Worm (Caenorhabditis elegans) whole organism, L4 larva: ENCODE data around the gene C50C3.5.

Experiments
- D1046.2 ChIP-seq: fragments of 200-800 bp; sonication (Bioruptor generic); IDR thresholded peaks from 2 replicates; pipeline ENCODE4 v1.3.6; 2022; ENCODE audit warnings: missing genetic modification characterization, missing compliant biosample characterization
- F10B5.3 ChIP-seq: sonication (generic microtip); optimal IDR thresholded peaks from 2 replicates; lab custom pipeline; 2016; ENCODE audit warnings: mild to moderate bottlenecking, missing genetic modification characterization, missing compliant biosample characterization
- F37D6.2 ChIP-seq: sonication (generic microtip); optimal IDR thresholded peaks from 2 replicates; lab custom pipeline; 2016; ENCODE audit warnings: mild to moderate bottlenecking, missing genetic modification characterization, missing compliant biosample characterization
- R02D3.7 ChIP-seq: fragments of 150-350 bp; sonication (generic microtip); optimal IDR thresholded peaks from 3 replicates; lab custom pipeline; 2014; ENCODE audit warnings: missing biosample characterization, missing genetic modification characterization
- Y5F2A.4 ChIP-seq: fragments of 200-800 bp; sonication (Bioruptor generic); optimal IDR thresholded peaks from 2 replicates; lab custom pipeline; 2018; ENCODE audit warnings: mild to moderate bottlenecking, missing genetic modification characterization, missing compliant biosample characterization
- ama-1 ChIP-seq: fragments of 150-350 bp; optimal IDR thresholded peaks from 2 replicates; lab custom pipeline; 2014; ENCODE audit warnings: inconsistent platforms, mixed read lengths
- arid-1 ChIP-seq: fragments of 200-800 bp; sonication (Bioruptor generic); conservative IDR thresholded peaks from 2 replicates; pipeline ENCODE4 v1.3.6; 2022; ENCODE audit warnings: missing genetic modification reagents, missing genetic modification characterization, missing compliant biosample characterization
- ceh-28 ChIP-seq: fragments of 150-350 bp; optimal IDR thresholded peaks from 2 replicates; lab custom pipeline; 2014; ENCODE audit warnings: missing biosample characterization, missing genetic modification reagents, missing genetic modification characterization
- ceh-82 ChIP-seq: sonication (generic microtip); optimal IDR thresholded peaks from 2 replicates; lab custom pipeline; 2017; ENCODE audit warnings: missing biosample characterization, missing genetic modification characterization
- ces-1 ChIP-seq: fragments of 150-350 bp; sonication (generic microtip); optimal IDR thresholded peaks from 4 replicates; lab custom pipeline; 2014; ENCODE audit warnings: missing biosample characterization, missing genetic modification reagents, missing genetic modification characterization
- cey-2 ChIP-seq: sonication (generic microtip); optimal IDR thresholded peaks from 3 replicates; lab custom pipeline; 2017; ENCODE audit warnings: missing genetic modification characterization, mild to moderate bottlenecking, missing compliant biosample characterization, antibody characterized with exemption, borderline replicate concordance; ENCODE audit not compliant: insufficient read depth
- ctbp-1 ChIP-seq: fragments of 200-800 bp; sonication (Bioruptor generic); IDR thresholded peaks from 2 replicates; pipeline ENCODE4 v1.3.6; 2022; ENCODE audit warnings: missing genetic modification reagents, missing genetic modification characterization, missing compliant biosample characterization
- daf-16 ChIP-seq, 3 experiments: sonication (generic microtip); optimal IDR thresholded peaks; 2 replicates each; lab custom pipeline; 2016 to 2017; ENCODE audit warnings: missing genetic modification characterization in 3 of 3, missing genetic modification reagents in 3 of 3, mild to moderate bottlenecking in 2 of 3, missing compliant biosample characterization in 2 of 3, missing biosample characterization in 1 of 3, moderate library complexity in 1 of 3
- dmd-9 ChIP-seq: fragments of 200-800 bp; sonication (Bioruptor generic); IDR thresholded peaks from 2 replicates; pipeline ENCODE4 v1.3.6; 2022; ENCODE audit warnings: missing genetic modification reagents, missing genetic modification characterization, missing compliant biosample characterization
- duxl-1 ChIP-seq: sonication (generic microtip); optimal IDR thresholded peaks from 2 replicates; lab custom pipeline; 2016; ENCODE audit warnings: mild to moderate bottlenecking, missing genetic modification characterization, moderate library complexity, missing compliant biosample characterization; ENCODE audit not compliant: poor library complexity
- egl-27 ChIP-seq: sonication (generic microtip); optimal IDR thresholded peaks from 3 replicates; lab custom pipeline; 2017; ENCODE audit warnings: missing biosample characterization, missing genetic modification reagents, missing genetic modification characterization
- fos-1 ChIP-seq: fragments of 150-350 bp; optimal IDR thresholded peaks from 2 replicates; lab custom pipeline; 2014; ENCODE audit warnings: missing biosample characterization, missing genetic modification characterization
- hlh-11 ChIP-seq: fragments of 200-800 bp; sonication (Bioruptor generic); optimal IDR thresholded peaks from 2 replicates; lab custom pipeline; 2018; ENCODE audit warnings: mild to moderate bottlenecking, missing genetic modification characterization, missing compliant biosample characterization
- hlh-30 ChIP-seq: sonication (generic microtip); optimal IDR thresholded peaks from 2 replicates; lab custom pipeline; 2017; ENCODE audit warnings: antibody characterized with exemption, mild to moderate bottlenecking, missing genetic modification characterization, missing compliant biosample characterization; ENCODE audit not compliant: insufficient read depth
- hmg-1.1 ChIP-seq: fragments of 200-800 bp; sonication (Bioruptor generic); IDR thresholded peaks from 2 replicates; pipeline ENCODE4 v1.3.6; 2022; ENCODE audit warnings: missing genetic modification reagents, missing genetic modification characterization, missing compliant biosample characterization
- jun-1 ChIP-seq: fragments of 150-350 bp; optimal IDR thresholded peaks from 2 replicates; lab custom pipeline; 2014; ENCODE audit warnings: missing biosample characterization, missing genetic modification reagents, missing genetic modification characterization
- lin-1 ChIP-seq: fragments of 200-800 bp; sonication (Bioruptor generic); IDR thresholded peaks from 2 replicates; pipeline ENCODE4 v1.3.6; 2022; ENCODE audit warnings: missing genetic modification reagents, missing genetic modification characterization, missing compliant biosample characterization
- lin-15B ChIP-seq: fragments of 150-350 bp; sonication (generic microtip); optimal IDR thresholded peaks from 3 replicates; lab custom pipeline; 2014; ENCODE audit warnings: missing biosample characterization, missing genetic modification characterization
- lin-29 ChIP-seq: fragments of 200-800 bp; sonication (Bioruptor generic); IDR thresholded peaks from 2 replicates; pipeline ENCODE4 v1.3.6; 2022; ENCODE audit warnings: missing genetic modification reagents, missing genetic modification characterization, missing compliant biosample characterization
- lin-38 ChIP-seq: fragments of 200-800 bp; sonication (Bioruptor generic); IDR thresholded peaks from 2 replicates; pipeline ENCODE4 v1.3.6; 2022; ENCODE audit warnings: missing genetic modification reagents, missing genetic modification characterization, missing compliant biosample characterization
- lin-39 ChIP-seq: fragments of 150-350 bp; optimal IDR thresholded peaks from 2 replicates; lab custom pipeline; 2014; ENCODE audit warnings: missing biosample characterization, missing genetic modification reagents, missing genetic modification characterization
- lir-3 ChIP-seq: sonication (generic microtip); optimal IDR thresholded peaks from 2 replicates; lab custom pipeline; 2016; ENCODE audit warnings: mild to moderate bottlenecking, missing genetic modification characterization, missing compliant biosample characterization
- madf-5 ChIP-seq, 2 experiments: fragments of 200-800 bp; sonication (Bioruptor generic); IDR thresholded peaks; 2 replicates each; pipeline ENCODE4 v1.3.6; 2022; ENCODE audit warnings: missing compliant biosample characterization in 2 of 2, missing genetic modification characterization in 2 of 2
- madf-9 ChIP-seq: fragments of 200-800 bp; sonication (Bioruptor generic); conservative IDR thresholded peaks from 2 replicates; pipeline ENCODE4 v1.3.6; 2022; ENCODE audit warnings: missing genetic modification reagents, missing genetic modification characterization, missing compliant biosample characterization
- mdt-29 ChIP-seq: fragments of 200-800 bp; sonication (Bioruptor generic); IDR thresholded peaks from 2 replicates; pipeline ENCODE4 v1.3.6; 2022; ENCODE audit warnings: missing genetic modification reagents, missing genetic modification characterization, missing compliant biosample characterization
- nhr-10 ChIP-seq: fragments of 150-350 bp; optimal IDR thresholded peaks from 2 replicates; lab custom pipeline; 2014; ENCODE audit warnings: missing biosample characterization, missing genetic modification characterization
- nhr-102 ChIP-seq: sonication (generic microtip); optimal IDR thresholded peaks from 2 replicates; lab custom pipeline; 2016; ENCODE audit warnings: mild to moderate bottlenecking, missing genetic modification characterization, moderate library complexity, missing compliant biosample characterization
- nhr-11 ChIP-seq: fragments of 150-350 bp; optimal IDR thresholded peaks from 2 replicates; lab custom pipeline; 2014; ENCODE audit warnings: missing biosample characterization, missing genetic modification characterization
- nhr-111 ChIP-seq: fragments of 200-800 bp; sonication (Bioruptor generic); optimal IDR thresholded peaks from 2 replicates; lab custom pipeline; 2018; ENCODE audit warnings: mild to moderate bottlenecking, missing genetic modification characterization, missing compliant biosample characterization
- nhr-28 ChIP-seq: fragments of 150-350 bp; optimal IDR thresholded peaks from 2 replicates; lab custom pipeline; 2014; ENCODE audit warnings: missing biosample characterization, missing genetic modification characterization
- nhr-42 ChIP-seq: fragments of 200-800 bp; sonication (Bioruptor generic); IDR thresholded peaks from 2 replicates; pipeline ENCODE4 v1.3.6; 2022; ENCODE audit warnings: missing genetic modification characterization, missing compliant biosample characterization
- nhr-48 ChIP-seq: sonication (generic microtip); optimal IDR thresholded peaks from 2 replicates; lab custom pipeline; 2016; ENCODE audit warnings: mild to moderate bottlenecking, missing genetic modification characterization, missing compliant biosample characterization
- pha-4 ChIP-seq, 2 experiments: fragments of 150-350 bp in 1 of 2; fragments of 200-800 bp in 1 of 2; sonication (Bioruptor generic) in 1 of 2; IDR thresholded peaks in 1 of 2; optimal IDR thresholded peaks in 1 of 2; 2 replicates each; pipeline versions ENCODE4 v1.3.6 to Lab custom; 2014 to 2022; ENCODE audit warnings: missing genetic modification characterization in 2 of 2, missing genetic modification reagents in 2 of 2, missing biosample characterization in 1 of 2, missing compliant biosample characterization in 1 of 2
- php-3 ChIP-seq: fragments of 200-800 bp; sonication (Bioruptor generic); IDR thresholded peaks from 2 replicates; pipeline ENCODE4 v1.3.6; 2022; ENCODE audit warnings: missing genetic modification reagents, missing genetic modification characterization, missing compliant biosample characterization
- sdz-12 ChIP-seq: fragments of 200-800 bp; sonication (Bioruptor generic); optimal IDR thresholded peaks from 2 replicates; lab custom pipeline; 2018; ENCODE audit warnings: mild to moderate bottlenecking, missing genetic modification characterization, missing compliant biosample characterization
- snpc-1.2 ChIP-seq: fragments of 200-800 bp; sonication (Bioruptor generic); IDR thresholded peaks from 2 replicates; pipeline ENCODE4 v1.3.6; 2022; ENCODE audit warnings: missing genetic modification reagents, missing genetic modification characterization, missing compliant biosample characterization
- snpc-4 ChIP-seq: fragments of 150-350 bp; optimal IDR thresholded peaks from 2 replicates; lab custom pipeline; 2014; ENCODE audit warnings: missing biosample characterization, missing genetic modification characterization
- spr-3 ChIP-seq: fragments of 200-800 bp; sonication (Bioruptor generic); optimal IDR thresholded peaks from 2 replicates; lab custom pipeline; 2018; ENCODE audit warnings: mild to moderate bottlenecking, missing genetic modification characterization, missing compliant biosample characterization
- tag-97 ChIP-seq: fragments of 200-800 bp; sonication (Bioruptor generic); IDR thresholded peaks from 2 replicates; pipeline ENCODE4 v1.3.6; 2022; ENCODE audit warnings: missing genetic modification characterization, missing compliant biosample characterization
- unc-62 ChIP-seq, 3 experiments: fragments of 150-350 bp in 1 of 3; sonication (generic microtip); optimal IDR thresholded peaks in 2 of 3; peaks in 1 of 3; 1 replicate in 1 of 3; 2 replicates in 2 of 3; lab custom pipeline; 2014 to 2017; ENCODE audit warnings: missing biosample characterization in 3 of 3, missing genetic modification characterization in 3 of 3, missing genetic modification reagents in 3 of 3, missing genotype in 1 of 3
- vab-7 ChIP-seq: fragments of 200-800 bp; sonication (Bioruptor generic); IDR thresholded peaks from 2 replicates; pipeline ENCODE4 v1.3.6; 2022; ENCODE audit warnings: missing genetic modification reagents, missing genetic modification characterization, missing compliant biosample characterization
- zip-11 ChIP-seq: fragments of 200-800 bp; sonication (Bioruptor generic); IDR thresholded peaks from 2 replicates; pipeline ENCODE4 v1.3.6; 2022; ENCODE audit warnings: missing genetic modification characterization, missing compliant biosample characterization

The C50C3.5 gene

DNA sequence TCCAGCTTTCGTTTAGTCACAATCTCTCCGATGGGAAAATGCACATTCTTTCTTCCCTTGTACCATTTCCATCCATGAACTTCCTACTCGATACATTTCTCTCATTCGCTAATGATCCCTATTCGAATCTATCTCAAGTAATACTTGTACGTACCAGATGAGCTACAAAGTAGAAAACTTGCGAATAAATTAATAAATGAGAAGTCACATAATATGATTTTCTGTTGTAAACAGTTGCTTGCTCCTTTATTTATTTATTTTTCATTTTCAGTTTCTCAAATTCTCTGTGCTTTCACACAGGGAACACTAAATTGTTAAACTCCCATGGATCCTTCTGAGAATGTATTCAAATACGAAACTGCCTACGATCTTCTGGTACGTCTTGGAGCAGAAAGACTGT, 47.2 kb downstream of the C50C3.5 start, which contains the start of gene rfs-1:
rfs-1 (plus strand) TSS at position 301 of the 400 bp plus-strand sequence.
- TF ChIP-seq sdz-12 (no peak), hlh-30 (tag; lab: Kevin White, UChicago) (no peak), cey-2 (no peak), pha-4 (GFP tag; IDR thresholded peaks at IDR 0.05; lab: Robert Waterston, UW) (no peak), pha-4 (tag; optimal IDR thresholded peaks at IDR 0.05; lab: Kevin White, UChicago) (no peak), hlh-11 (tag; lab: Kevin White, UChicago) (no peak), nhr-42 (GFP tag; lab: Robert Waterston, UW) (no peak), snpc-1.2 (GFP tag; lab: Robert Waterston, UW) (no peak), ceh-28 (tag; lab: Kevin White, UChicago) (no peak), nhr-48 (tag; lab: Kevin White, UChicago) (no peak), lin-39 (tag; lab: Kevin White, UChicago) (no peak), ctbp-1 (GFP tag; lab: Robert Waterston, UW) (no peak), nhr-28 (no peak)

DNA sequence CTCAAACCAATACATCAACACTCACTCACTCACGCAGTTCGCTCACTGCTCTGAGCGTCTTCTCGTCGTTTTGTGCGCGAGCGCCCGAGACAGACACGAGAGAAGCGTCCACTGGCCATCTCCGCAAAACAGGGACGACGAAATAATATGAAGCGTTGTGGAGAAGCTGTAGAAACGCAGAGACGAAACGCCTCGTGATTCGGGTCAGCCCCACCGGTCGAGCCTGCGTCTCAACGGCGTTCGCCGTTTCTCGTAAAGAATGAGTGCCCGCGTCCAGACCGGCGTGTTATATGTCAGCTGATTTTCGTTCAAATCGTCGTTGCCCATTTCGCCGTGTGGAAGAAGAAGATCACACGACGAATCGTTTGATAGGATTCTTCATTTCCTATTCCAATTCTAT, 48.5 kb downstream of the C50C3.5 start, which contains the start of gene fbxl-1:
fbxl-1 (plus strand) TSS at position 320 of the 400 bp plus-strand sequence.
- TF ChIP-seq madf-5 (GFP tag; IDR thresholded peaks at IDR 0.05; lab: Robert Waterston, UW) (no peak), Y5F2A.4 (GFP tag; lab: Kevin White, UChicago) (no peak), spr-3 (GFP tag; lab: Kevin White, UChicago) (no peak), tag-97 (GFP tag; lab: Robert Waterston, UW) (no peak), zip-11 (no peak), unc-62 (GFP tag; optimal IDR thresholded peaks at IDR 0.05 in 1 of 2; lab: Kevin White, UChicago) (peak in 1 of 2 experiments; percentile 99), unc-62 (tag; optimal IDR thresholded peaks at IDR 0.05; lab: Kevin White, UChicago) (no peak), ceh-28 (tag; lab: Kevin White, UChicago) (no peak), duxl-1 (tag; lab: Kevin White, UChicago) (peak; percentile 6), F37D6.2 (tag; lab: Kevin White, UChicago) (peak; percentile 73), arid-1 (peak; percentile 64), lin-1 (GFP tag; lab: Robert Waterston, UW) (0 out of 2 replicates have a peak, but pooled peaks have one; percentile 35), lin-38 (GFP tag; lab: Robert Waterston, UW) (peak; percentile 59), lin-29 (GFP tag; lab: Robert Waterston, UW) (no peak), daf-16 (GFP tag; optimal IDR thresholded peaks at IDR 0.05; lab: Kevin White, UChicago) (no peak), daf-16 (tag; optimal IDR thresholded peaks at IDR 0.05; lab: Kevin White, UChicago) (peak; percentile 64), hmg-1.1 (GFP tag; lab: Robert Waterston, UW) (peak; percentile 93), madf-9 (GFP tag; lab: Robert Waterston, UW) (peak; percentile 57; the same call in 1 of the 2 replicates), fos-1 (tag; lab: Kevin White, UChicago) (no peak), lin-15B (tag; lab: Kevin White, UChicago) (no peak), egl-27 (no peak), snpc-4 (tag; lab: Kevin White, UChicago) (no peak), nhr-10 (tag; lab: Kevin White, UChicago) (no peak), nhr-42 (GFP tag; lab: Robert Waterston, UW) (peak; percentile 41; the same call in 1 of the 2 replicates), snpc-1.2 (GFP tag; lab: Robert Waterston, UW) (no peak), nhr-11 (tag; lab: Kevin White, UChicago) (peak; percentile 91), php-3 (GFP tag; lab: Robert Waterston, UW) (0 out of 2 replicates have a peak, but pooled peaks have one; percentile 39), lir-3 (tag; lab: Kevin White, UChicago) (no peak), F10B5.3 (tag; lab: Kevin White, UChicago) (no peak), R02D3.7 (tag; lab: Kevin White, UChicago) (no peak), ceh-82 (no peak), jun-1 (tag; lab: Kevin White, UChicago) (peak; percentile 23), sdz-12 (no peak), nhr-102 (no peak), lin-39 (tag; lab: Kevin White, UChicago) (peak; percentile 12), ces-1 (GFP tag; lab: Kevin White, UChicago) (no peak), vab-7 (GFP tag; lab: Robert Waterston, UW) (peak; percentile 62), ama-1 (lab: Kevin White, UChicago) (no peak), dmd-9 (GFP tag; lab: Robert Waterston, UW) (no peak), nhr-111 (GFP tag; lab: Kevin White, UChicago) (no peak), mdt-29 (peak; percentile 45; the same call in 1 of the 2 replicates), D1046.2 (GFP tag; lab: Robert Waterston, UW) (no peak)
